Worm (Caenorhabditis elegans) whole organism, L4/young adult: ENCODE results near the gene srh-303.

ENCODE experiments used
- dao-5 ChIP-seq: sonication (generic microtip); optimal IDR thresholded peaks from 2 replicates; lab custom pipeline; 2016; ENCODE audit warnings: missing genotype, missing genetic modification characterization, moderate library complexity, missing compliant biosample characterization
- him-1 ChIP-seq: sonication (generic microtip); optimal IDR thresholded peaks from 2 replicates; lab custom pipeline; 2016; ENCODE audit warnings: missing genotype, missing genetic modification reagents, missing genetic modification characterization, missing compliant biosample characterization

ce11 chrV:17859519-17859918, 28.1 kb downstream of the srh-303 start:
- TF ChIP-seq him-1 (no peak), dao-5 (no peak)
